Worm (Caenorhabditis elegans) whole organism, mixed stage, embryonic: ENCODE results near the gene Y39A1A.27.

Experiments
- M03D4.4 ChIP-seq: sonication (generic microtip); optimal IDR thresholded peaks from 2 replicates; lab custom pipeline; 2017; ENCODE audit warnings: mild to moderate bottlenecking, missing genetic modification characterization, missing compliant biosample characterization
- bed-3 ChIP-seq: fragments of 200-800 bp; sonication (Bioruptor generic); optimal IDR thresholded peaks from 3 replicates; lab custom pipeline; 2018; ENCODE audit warnings: mild to moderate bottlenecking, missing genetic modification characterization, moderate library complexity, missing compliant biosample characterization
- blmp-1 ChIP-seq: fragments of 150-350 bp; optimal IDR thresholded peaks from 2 replicates; lab custom pipeline; 2014; ENCODE audit warnings: missing biosample characterization, missing genetic modification characterization
- ceh-43 ChIP-seq: fragments of 200-800 bp; sonication (Bioruptor generic); optimal IDR thresholded peaks from 2 replicates; lab custom pipeline; 2018; ENCODE audit warnings: mild to moderate bottlenecking, missing genetic modification characterization, moderate library complexity, missing compliant biosample characterization
- ceh-83 ChIP-seq: fragments of 200-800 bp; sonication (Bioruptor generic); optimal IDR thresholded peaks from 2 replicates; lab custom pipeline; 2018; ENCODE audit warnings: mild to moderate bottlenecking, missing genetic modification characterization, missing compliant biosample characterization
- ces-1 ChIP-seq: fragments of 150-350 bp; optimal IDR thresholded peaks from 2 replicates; lab custom pipeline; 2014; ENCODE audit warnings: missing biosample characterization, missing genetic modification reagents, missing genetic modification characterization
- cnd-1 ChIP-seq: fragments of 200-800 bp; sonication (Bioruptor generic); optimal IDR thresholded peaks from 2 replicates; lab custom pipeline; 2018; ENCODE audit warnings: mild to moderate bottlenecking, missing genetic modification characterization, missing compliant biosample characterization
- drap-1 ChIP-seq: fragments of 200-800 bp; sonication (Bioruptor generic); optimal IDR thresholded peaks from 3 replicates; lab custom pipeline; 2018; ENCODE audit warnings: mild to moderate bottlenecking, missing genetic modification characterization, missing compliant biosample characterization
- elt-1 ChIP-seq: sonication (generic microtip); optimal IDR thresholded peaks from 2 replicates; lab custom pipeline; 2017; ENCODE audit warnings: missing genetic modification characterization, mild to moderate bottlenecking, missing compliant biosample characterization, antibody characterized with exemption, moderate library complexity, borderline replicate concordance; ENCODE audit not compliant: insufficient read depth
- flh-1 ChIP-seq: fragments of 200-800 bp; sonication (Bioruptor generic); optimal IDR thresholded peaks from 2 replicates; lab custom pipeline; 2018; ENCODE audit warnings: mild to moderate bottlenecking, missing genetic modification characterization, moderate library complexity, missing compliant biosample characterization
- ham-2 ChIP-seq: fragments of 200-800 bp; sonication (Bioruptor generic); optimal IDR thresholded peaks from 2 replicates; lab custom pipeline; 2018; ENCODE audit warnings: mild to moderate bottlenecking, missing genetic modification characterization, missing compliant biosample characterization
- hlh-1 ChIP-seq: fragments of 150-350 bp; optimal IDR thresholded peaks from 2 replicates; lab custom pipeline; 2014; ENCODE audit warnings: missing biosample characterization, missing genetic modification reagents, missing genetic modification characterization
- lin-13 ChIP-seq: fragments of 150-350 bp; optimal IDR thresholded peaks from 2 replicates; lab custom pipeline; 2014; ENCODE audit warnings: missing biosample characterization, missing genetic modification characterization
- lin-32 ChIP-seq: fragments of 200-800 bp; sonication (Bioruptor generic); optimal IDR thresholded peaks from 2 replicates; lab custom pipeline; 2018; ENCODE audit warnings: mild to moderate bottlenecking, missing genetic modification characterization, missing compliant biosample characterization
- lsy-2 ChIP-seq: fragments of 150-350 bp; optimal IDR thresholded peaks from 2 replicates; lab custom pipeline; 2014; ENCODE audit warnings: missing biosample characterization, missing genetic modification characterization
- mab-5 ChIP-seq: fragments of 150-350 bp; optimal IDR thresholded peaks from 2 replicates; lab custom pipeline; 2014; ENCODE audit warnings: missing biosample characterization, missing genetic modification characterization
- mep-1 ChIP-seq: fragments of 150-350 bp; optimal IDR thresholded peaks from 2 replicates; lab custom pipeline; 2017; ENCODE audit warnings: missing biosample characterization, missing genetic modification reagents, missing genetic modification characterization, inconsistent platforms
- mls-2 ChIP-seq: sonication (generic microtip); optimal IDR thresholded peaks from 2 replicates; lab custom pipeline; 2016; ENCODE audit warnings: mild to moderate bottlenecking, missing genetic modification characterization, moderate library complexity, missing compliant biosample characterization
- nhr-12 ChIP-seq: fragments of 150-350 bp; optimal IDR thresholded peaks from 2 replicates; lab custom pipeline; 2014; ENCODE audit warnings: missing biosample characterization, missing genetic modification characterization
- nhr-2 ChIP-seq: fragments of 150-350 bp; optimal IDR thresholded peaks from 2 replicates; lab custom pipeline; 2014; ENCODE audit warnings: missing biosample characterization, missing genetic modification characterization
- nhr-237 ChIP-seq: fragments of 150-350 bp; optimal IDR thresholded peaks from 2 replicates; lab custom pipeline; 2014; ENCODE audit warnings: missing biosample characterization, missing genetic modification characterization
- nhr-28 ChIP-seq: fragments of 150-350 bp; optimal IDR thresholded peaks from 2 replicates; lab custom pipeline; 2014; ENCODE audit warnings: missing biosample characterization, missing genetic modification characterization
- nhr-76 ChIP-seq: sonication (generic microtip); optimal IDR thresholded peaks from 2 replicates; lab custom pipeline; 2017; ENCODE audit warnings: missing biosample characterization, missing genetic modification characterization
- pha-4 ChIP-seq: fragments of 150-350 bp; optimal IDR thresholded peaks from 2 replicates; lab custom pipeline; 2018; ENCODE audit warnings: missing biosample characterization, missing genetic modification reagents, missing genetic modification characterization
- sem-2 ChIP-seq: fragments of 200-800 bp; sonication (Bioruptor generic); optimal IDR thresholded peaks from 2 replicates; lab custom pipeline; 2018; ENCODE audit warnings: mild to moderate bottlenecking, missing genetic modification characterization, missing compliant biosample characterization
- snpc-4 ChIP-seq: fragments of 150-350 bp; optimal IDR thresholded peaks from 2 replicates; lab custom pipeline; 2014; ENCODE audit warnings: missing biosample characterization, missing genetic modification characterization
- sptf-1 ChIP-seq: sonication (generic microtip); optimal IDR thresholded peaks from 2 replicates; lab custom pipeline; 2017; ENCODE audit warnings: mild to moderate bottlenecking, missing genetic modification characterization, moderate library complexity, missing compliant biosample characterization
- tbx-8 ChIP-seq: fragments of 200-800 bp; sonication (Bioruptor generic); optimal IDR thresholded peaks from 2 replicates; lab custom pipeline; 2018; ENCODE audit warnings: mild to moderate bottlenecking, missing genetic modification characterization, moderate library complexity, missing compliant biosample characterization
- unc-120 ChIP-seq: sonication (generic microtip); optimal IDR thresholded peaks from 2 replicates; lab custom pipeline; 2017; ENCODE audit warnings: missing genetic modification characterization, missing compliant biosample characterization; ENCODE audit not compliant: poor library complexity, severe bottlenecking
- unc-39 ChIP-seq: fragments of 150-350 bp; optimal IDR thresholded peaks from 2 replicates; lab custom pipeline; 2014; ENCODE audit warnings: missing biosample characterization, missing genetic modification characterization
- unc-62 ChIP-seq: fragments of 150-350 bp; optimal IDR thresholded peaks from 2 replicates; lab custom pipeline; 2014; ENCODE audit warnings: missing biosample characterization, missing genetic modification reagents, missing genetic modification characterization
- zip-8 ChIP-seq: fragments of 150-350 bp; optimal IDR thresholded peaks from 2 replicates; lab custom pipeline; 2014; ENCODE audit warnings: missing biosample characterization, missing genetic modification characterization
- ztf-11 ChIP-seq: fragments of 150-350 bp; optimal IDR thresholded peaks from 2 replicates; lab custom pipeline; 2014; ENCODE audit warnings: missing biosample characterization, missing genetic modification characterization

The Y39A1A.27 gene

DNA sequence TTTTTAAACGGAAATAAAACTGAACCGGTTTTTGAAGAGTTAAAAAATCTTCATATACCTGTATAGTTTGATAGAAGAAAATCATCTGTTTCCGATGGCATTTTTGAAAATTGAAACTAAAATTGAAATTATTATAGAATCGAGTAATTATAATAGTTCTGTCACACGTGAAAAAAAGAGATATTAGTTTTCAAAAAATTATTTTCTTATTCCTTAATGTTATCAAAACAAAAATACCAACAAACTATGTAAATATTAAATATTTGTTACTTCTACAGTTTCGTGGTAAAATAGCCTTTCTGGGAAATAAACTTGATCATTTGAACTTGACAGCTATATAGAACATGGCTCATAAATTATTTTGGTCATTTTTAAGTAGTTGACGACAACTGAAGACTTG, 9.7 kb upstream of the Y39A1A.27 start, which contains the start of gene swt-4:
Gene swt-4, minus strand, starts transcription at position 101 of the 400 bp plus-strand sequence.
- TF ChIP-seq flh-1 (GFP tag; lab: Kevin White, UChicago), result no peak
- no peak for TF ChIP-seq ztf-11
- no peak for TF ChIP-seq hlh-1 (tag; lab: Kevin White, UChicago)
- no peak for TF ChIP-seq cnd-1 (tag; lab: Kevin White, UChicago)
- TF ChIP-seq ceh-43 (GFP tag; lab: Kevin White, UChicago), result no peak
- no peak for TF ChIP-seq nhr-28 (tag; lab: Kevin White, UChicago)
- no peak for TF ChIP-seq nhr-76 (tag; lab: Kevin White, UChicago)
- TF ChIP-seq unc-120 (tag; lab: Kevin White, UChicago), result no peak
- no peak for TF ChIP-seq drap-1 (GFP tag; lab: Kevin White, UChicago)
- TF ChIP-seq, all 35 proteins: peak for 0

DNA sequence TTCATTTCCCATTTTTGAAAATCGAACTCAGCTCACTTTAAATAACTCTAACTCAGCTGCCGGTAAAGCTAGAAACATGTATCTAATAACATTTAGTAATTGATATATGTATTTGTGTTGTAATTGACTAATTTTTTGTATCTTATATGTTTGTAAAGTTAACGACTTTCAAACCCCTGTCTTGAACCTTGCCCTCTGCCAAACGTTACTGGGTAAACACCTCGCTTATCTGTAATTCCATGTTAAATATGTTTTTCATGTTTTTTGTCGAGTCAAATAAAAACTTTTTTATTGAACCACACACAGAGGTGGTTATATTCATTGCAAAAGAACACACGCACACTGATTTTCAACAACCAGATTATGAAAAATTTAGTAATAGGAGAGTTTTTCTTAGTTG, 9.0 kb upstream of the Y39A1A.27 start:
- TF ChIP-seq elt-1 (tag; lab: Kevin White, UChicago) (no peak), lsy-2 (tag; lab: Kevin White, UChicago) (no peak), mls-2 (tag; lab: Kevin White, UChicago) (no peak), zip-8 (tag; lab: Kevin White, UChicago) (no peak), lin-13 (no peak), cnd-1 (tag; lab: Kevin White, UChicago) (no peak), nhr-12 (no peak), pha-4 (tag; lab: Kevin White, UChicago) (no peak), bed-3 (GFP tag; lab: Kevin White, UChicago) (no peak), sptf-1 (tag; lab: Kevin White, UChicago) (no peak)

DNA sequence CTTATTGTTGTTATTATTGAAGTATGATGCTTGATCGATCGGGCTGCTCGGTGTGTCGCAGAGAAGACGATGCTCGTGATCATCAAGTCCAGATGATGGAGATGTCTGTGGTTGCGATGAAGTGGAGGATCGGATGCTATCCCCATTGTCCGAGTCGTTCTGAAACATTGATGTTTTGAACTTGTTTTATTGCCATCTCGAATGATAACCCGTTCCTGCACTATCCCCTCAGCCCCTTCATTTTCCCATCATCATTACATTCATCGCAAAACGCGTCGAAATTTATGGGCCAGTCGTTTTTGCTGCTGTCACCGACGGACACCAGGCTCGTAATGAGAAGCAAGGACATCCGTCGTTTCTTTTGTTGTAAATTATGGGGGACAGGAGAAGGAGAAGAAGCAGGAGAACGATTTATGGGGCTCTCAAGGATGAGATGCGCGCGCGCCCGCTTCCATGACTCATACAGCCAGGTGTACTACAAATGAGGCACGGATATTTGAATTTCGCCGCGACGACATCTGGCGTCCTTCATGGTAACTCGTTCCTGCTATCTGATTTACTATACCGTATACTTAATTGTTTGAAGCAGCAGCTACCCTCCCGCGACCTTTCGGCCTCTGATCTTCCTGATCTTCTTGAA, 6.8 kb upstream of the Y39A1A.27 start:
- no peak for TF ChIP-seq lsy-2 (tag; lab: Kevin White, UChicago)
- TF ChIP-seq mab-5 (tag; lab: Kevin White, UChicago), result no peak
- no peak for TF ChIP-seq ceh-43 (GFP tag; lab: Kevin White, UChicago)
- TF ChIP-seq ham-2 (GFP tag; lab: Kevin White, UChicago), result no peak
- no peak for TF ChIP-seq flh-1 (GFP tag; lab: Kevin White, UChicago)
- TF ChIP-seq unc-62 (GFP tag; lab: Kevin White, UChicago), result no peak

DNA sequence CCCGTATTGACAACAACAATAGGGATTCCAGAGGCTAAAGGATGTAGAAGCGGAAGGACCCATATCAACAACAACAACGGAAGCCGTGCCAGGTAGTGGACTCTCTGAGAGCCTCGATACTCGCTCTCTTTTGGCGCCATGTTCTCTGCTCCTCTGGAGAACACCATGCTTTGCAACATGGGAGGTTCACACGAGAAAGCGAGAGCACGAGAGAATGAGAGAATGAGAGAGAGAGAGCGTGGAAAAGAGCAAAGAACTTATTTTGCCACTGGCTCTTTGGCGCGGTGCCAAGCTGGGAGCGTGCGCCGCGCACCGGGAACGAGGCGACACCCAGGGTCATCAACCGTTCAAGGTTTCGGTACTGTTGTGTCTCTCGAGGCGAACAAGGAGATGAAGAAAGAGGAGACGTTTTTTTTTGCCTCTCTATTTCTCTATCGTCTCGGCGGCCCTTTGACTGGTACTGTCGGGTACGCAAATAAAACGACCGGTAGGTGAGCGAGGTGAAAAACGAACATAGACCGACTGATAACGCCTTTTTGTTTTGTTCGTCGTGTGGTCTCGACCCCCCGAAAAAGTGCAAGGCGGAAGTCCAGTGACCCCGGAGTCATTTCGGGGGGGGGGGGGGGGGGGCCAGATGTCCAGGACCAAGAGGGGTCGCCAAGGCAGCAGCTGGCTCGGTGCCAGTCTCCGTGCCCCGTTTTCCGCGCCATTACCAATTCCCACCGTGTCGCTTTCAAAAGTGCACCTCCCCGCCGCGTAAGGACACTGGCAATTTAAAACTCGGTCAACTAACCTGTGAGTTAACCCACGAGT, 6.0 kb upstream of the Y39A1A.27 start, which contains the start of gene Y39A1A.10:
Gene Y39A1A.10, plus strand, starts transcription at position 139 of the 813 bp plus-strand sequence.
- no peak for TF ChIP-seq unc-62 (GFP tag; lab: Kevin White, UChicago)
- no peak for TF ChIP-seq nhr-76 (tag; lab: Kevin White, UChicago)
- no peak for TF ChIP-seq unc-39
- no peak for TF ChIP-seq M03D4.4
- no peak for TF ChIP-seq nhr-28 (tag; lab: Kevin White, UChicago)
- no peak for TF ChIP-seq snpc-4
- peak; percentile 25 for TF ChIP-seq mls-2 (tag; lab: Kevin White, UChicago)
- no peak for TF ChIP-seq elt-1 (tag; lab: Kevin White, UChicago)
- TF ChIP-seq ham-2 (GFP tag; lab: Kevin White, UChicago), result no peak
- TF ChIP-seq drap-1 (GFP tag; lab: Kevin White, UChicago), result no peak
- no peak for TF ChIP-seq ceh-83
- no peak for TF ChIP-seq hlh-1 (tag; lab: Kevin White, UChicago)
- no peak for TF ChIP-seq ces-1
- TF ChIP-seq mab-5 (tag; lab: Kevin White, UChicago), result no peak
- no peak for TF ChIP-seq zip-8 (tag; lab: Kevin White, UChicago)
- TF ChIP-seq sptf-1 (tag; lab: Kevin White, UChicago), result peak; percentile 25
- TF ChIP-seq, all 35 proteins: peak for 2

DNA sequence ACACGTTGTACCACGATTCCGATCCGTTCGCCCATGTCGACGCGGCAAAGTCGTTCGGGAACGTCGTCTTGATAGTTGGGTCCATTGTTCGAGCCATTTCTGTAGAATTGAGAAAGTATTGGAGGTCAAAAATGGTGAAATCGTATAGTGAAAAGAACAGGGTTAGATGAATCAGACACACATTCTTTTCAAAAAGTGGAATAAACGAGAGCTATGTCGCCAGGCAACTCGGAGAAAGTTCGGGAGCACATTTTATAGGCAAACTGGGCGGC, 5.4 kb upstream of the Y39A1A.27 start, which contains the start of gene Y39A1A.9:
Gene Y39A1A.9, minus strand, starts transcription at position 99 of the 272 bp plus-strand sequence.
- TF ChIP-seq tbx-8 (GFP tag; lab: Kevin White, UChicago) (no peak), sptf-1 (tag; lab: Kevin White, UChicago) (no peak), mab-5 (tag; lab: Kevin White, UChicago) (no peak), nhr-237 (no peak), ces-1 (no peak), sem-2 (GFP tag; lab: Kevin White, UChicago) (no peak), cnd-1 (tag; lab: Kevin White, UChicago) (no peak), ceh-83 (no peak), mep-1 (tag; lab: Kevin White, UChicago) (no peak), nhr-2 (tag; lab: Kevin White, UChicago) (no peak), bed-3 (GFP tag; lab: Kevin White, UChicago) (no peak), blmp-1 (tag; lab: Kevin White, UChicago) (no peak), unc-39 (no peak), lin-32 (no peak), ham-2 (GFP tag; lab: Kevin White, UChicago) (no peak)
- TF ChIP-seq, all 35 proteins: peak for 0
